Worm (Caenorhabditis elegans) whole organism, L2 larva: ENCODE measurements around the gene ZK354.9.
"Not testable (repeated sequence)": the region's sequence is repeated elsewhere in the genome, so short reads cannot be mapped to it uniquely, and the experiment has no call there.

ENCODE experiments used
- mab-5 ChIP-seq: fragments of 150-350 bp; optimal IDR thresholded peaks from 2 replicates; lab custom pipeline; 2014; ENCODE audit warnings: missing biosample characterization, missing genetic modification characterization
- nhr-25 ChIP-seq: fragments of 150-350 bp; sonication (generic microtip); optimal IDR thresholded peaks from 3 replicates; lab custom pipeline; 2014; ENCODE audit warnings: missing biosample characterization, missing genetic modification characterization
- nhr-6 ChIP-seq: fragments of 150-350 bp; optimal IDR thresholded peaks from 2 replicates; lab custom pipeline; 2014; ENCODE audit warnings: missing biosample characterization, missing genetic modification characterization

DNA sequence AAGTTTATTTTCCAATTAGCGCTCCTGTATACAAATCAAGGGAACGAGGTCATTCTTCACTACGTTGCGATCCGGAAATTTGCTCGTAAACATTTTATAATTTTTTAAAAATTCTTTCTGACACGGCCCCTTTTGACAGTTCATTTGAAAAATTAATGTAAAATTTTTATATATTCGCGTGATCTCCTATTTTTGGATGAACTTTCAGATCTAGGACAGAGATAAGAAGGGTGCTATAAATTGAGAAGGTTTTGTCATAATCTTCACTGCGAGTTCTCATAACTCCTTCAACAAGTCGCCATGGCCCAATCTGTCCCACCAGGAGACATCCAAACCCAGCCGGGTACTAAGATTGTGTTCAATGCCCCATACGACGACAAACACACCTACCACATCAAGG lies 47.7 kb downstream of the ZK354.9 start, which contains the start of gene msp-19:
- not testable (repeated sequence) for TF ChIP-seq nhr-25, nhr-6, mab-5 (tag; lab: Kevin White, UChicago)
